Worm (Caenorhabditis elegans): ENCODE measurements around the gene pcf-11.

Gene pcf-11

ce11 chrIII:4998111-4998859, 26.4 kb upstream of the pcf-11 start, which contains the start of gene tmem-131 (continued):
- TF ChIP-seq ceh-8 (GFP tag; optimal IDR thresholded peaks at IDR 0.05) (no peak), lsy-2 (tag; optimal IDR thresholded peaks at IDR 0.05) (peak; percentile 7 to 47), alr-1 (tag; optimal IDR thresholded peaks at IDR 0.05; ENCODE audit: borderline replicate concordance) (no peak), grh-1 (GFP tag; IDR thresholded peaks at IDR 0.05) (no peak), unc-62 (GFP tag; optimal IDR thresholded peaks at IDR 0.05) (no peak), ceh-90 (tag; optimal IDR thresholded peaks at IDR 0.05) (no peak), F16B12.6 (tag; optimal IDR thresholded peaks at IDR 0.05) (no peak), unc-30 (tag; optimal IDR thresholded peaks at IDR 0.05) (no peak)

DNA sequence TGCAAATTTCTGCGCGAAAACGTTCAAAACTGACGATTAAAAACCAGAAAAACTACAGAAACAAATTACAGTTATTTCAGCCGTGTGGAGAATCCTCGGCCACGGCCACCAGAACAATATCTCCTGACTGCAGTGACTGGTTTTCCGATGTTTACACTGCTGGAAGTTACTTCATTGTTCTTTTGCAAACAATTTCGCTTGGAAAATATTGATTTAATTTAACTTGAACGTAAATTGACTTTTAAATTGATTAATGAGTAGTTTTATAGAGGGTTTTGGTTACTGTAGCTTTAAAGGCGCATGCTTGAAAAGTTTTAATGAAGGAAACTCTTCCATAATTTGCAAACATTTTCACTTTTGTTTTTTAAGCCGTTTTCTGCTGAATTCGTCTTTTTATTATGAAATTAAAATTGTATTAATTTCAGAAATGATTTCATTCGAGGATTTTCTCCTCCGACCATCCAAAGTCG, 25.7 kb upstream of the pcf-11 start, which contains the start of gene smcr-8:
Gene smcr-8 (plus strand): TSS at position 420 of the 470 bp plus-strand sequence.
- TF ChIP-seq grh-1 (GFP tag; IDR thresholded peaks at IDR 0.05): no peak
- TF ChIP-seq mab-9 (GFP tag; IDR thresholded peaks at IDR 0.05): no peak
- TF ChIP-seq mep-1 (tag; optimal IDR thresholded peaks at IDR 0.05): no peak
- TF ChIP-seq snu-23 (GFP tag; optimal IDR thresholded peaks at IDR 0.05): no peak
- TF ChIP-seq nhr-85 (tag): no peak
- no peak for TF ChIP-seq efl-1 (optimal IDR thresholded peaks at IDR 0.05)
- peak; percentile 39 to 58 for TF ChIP-seq efl-1 (GFP tag; optimal IDR thresholded peaks at IDR 0.05 in 1 of 2)
- no peak for TF ChIP-seq fkh-4 (tag; optimal IDR thresholded peaks at IDR 0.05; ENCODE audit: borderline replicate concordance)
- TF ChIP-seq ztf-11 (tag; optimal IDR thresholded peaks at IDR 0.05): no peak
- TF ChIP-seq sup-37 (GFP tag; optimal IDR thresholded peaks at IDR 0.05): no peak
- no peak for TF ChIP-seq nhr-11 (tag; optimal IDR thresholded peaks at IDR 0.05)
- TF ChIP-seq hlh-17 (GFP tag; optimal IDR thresholded peaks at IDR 0.05; ENCODE audit: borderline replicate concordance): no peak
- no peak for TF ChIP-seq isw-1 (GFP tag; IDR thresholded peaks at IDR 0.05)
- peak; percentile 23 for TF ChIP-seq ceh-90 (tag; optimal IDR thresholded peaks at IDR 0.05)
- no peak for TF ChIP-seq xbp-1 (tag; optimal IDR thresholded peaks at IDR 0.05)
- no peak for TF ChIP-seq fos-1 (tag; optimal IDR thresholded peaks at IDR 0.05)
- no peak for TF ChIP-seq sptf-1 (tag; optimal IDR thresholded peaks at IDR 0.05)
- TF ChIP-seq dpl-1 (GFP tag; optimal IDR thresholded peaks at IDR 0.05): peak in 1 of 3 experiments; percentile 14
- TF ChIP-seq nhr-76 (tag; optimal IDR thresholded peaks at IDR 0.05): no peak
- TF ChIP-seq nhr-19 (GFP tag; conservative IDR thresholded peaks at IDR 0.05): no peak
- TF ChIP-seq lin-35 (GFP tag; optimal IDR thresholded peaks at IDR 0.05): peak in 1 of 2 experiments; percentile 2
- TF ChIP-seq dsc-1 (tag; optimal IDR thresholded peaks at IDR 0.05): no peak
- TF ChIP-seq unc-130 (tag; optimal IDR thresholded peaks at IDR 0.05): no peak
- TF ChIP-seq efl-3 (GFP tag; optimal IDR thresholded peaks at IDR 0.05): no peak
- no peak for TF ChIP-seq F16B12.6 (tag; optimal IDR thresholded peaks at IDR 0.05)
- peak; percentile 27 for TF ChIP-seq rnt-1 (tag; optimal IDR thresholded peaks at IDR 0.05)
- TF ChIP-seq nhr-71 (tag; optimal IDR thresholded peaks at IDR 0.05): no peak
- no peak for TF ChIP-seq lir-3 (tag; optimal IDR thresholded peaks at IDR 0.05; ENCODE audit: poor library complexity)
- TF ChIP-seq lin-15B (tag; optimal IDR thresholded peaks at IDR 0.05): no peak
- no peak for TF ChIP-seq nhr-77 (tag; optimal IDR thresholded peaks at IDR 0.05)
- TF ChIP-seq ceh-63 (GFP tag; optimal IDR thresholded peaks at IDR 0.05): no peak
- no peak for TF ChIP-seq ets-5 (GFP tag; IDR thresholded peaks at IDR 0.05)
- TF ChIP-seq nhr-12 (tag; optimal IDR thresholded peaks at IDR 0.05): no peak
- no peak for TF ChIP-seq C16A3.4 (tag; optimal IDR thresholded peaks at IDR 0.05)
- TF ChIP-seq lsy-2 (tag; optimal IDR thresholded peaks at IDR 0.05): peak in 1 of 2 experiments; percentile 28
- no peak for TF ChIP-seq aly-2 (tag; optimal IDR thresholded peaks at IDR 0.05)

Measured in whole organism, L1 larva.